Fruit fly (Drosophila melanogaster) whole organism, pupa: ENCODE data around the gene CG43168.

ENCODE experiments used
- CG10348 ChIP-seq: fragments of 200-800 bp; sonication (Bioruptor generic); IDR thresholded peaks from 2 replicates; pipeline ENCODE4 v1.3.6; 2022; ENCODE audit warnings: missing biosample characterization, missing genetic modification characterization
- CG12605 ChIP-seq: fragments of 200-800 bp; sonication (Bioruptor generic); IDR thresholded peaks from 2 replicates; pipeline ENCODE4 v1.3.6; 2022; ENCODE audit warnings: missing biosample characterization, missing genetic modification characterization
- CG13204 ChIP-seq: fragments of 200-800 bp; sonication (Bioruptor generic); optimal IDR thresholded peaks from 2 replicates; lab custom pipeline; 2018; ENCODE audit warnings: missing biosample characterization, mild to moderate bottlenecking, missing genetic modification characterization, moderate library complexity
- CG14655 ChIP-seq: fragments of 200-800 bp; sonication (Bioruptor generic); optimal IDR thresholded peaks from 3 replicates; lab custom pipeline; 2017; ENCODE audit warnings: mild to moderate bottlenecking, missing biosample characterization, missing genetic modification reagents, missing genetic modification characterization
- CG15710 ChIP-seq: fragments of 200-800 bp; sonication (Bioruptor generic); optimal IDR thresholded peaks from 2 replicates; lab custom pipeline; 2018; ENCODE audit warnings: missing biosample characterization, mild to moderate bottlenecking, missing genetic modification characterization, moderate library complexity
- CG17806 ChIP-seq: fragments of 200-800 bp; sonication (Bioruptor generic); optimal IDR thresholded peaks from 2 replicates; lab custom pipeline; 2018; ENCODE audit warnings: missing biosample characterization, mild to moderate bottlenecking, missing genetic modification characterization, moderate library complexity
- CG32121 ChIP-seq: fragments of 200-800 bp; sonication (Bioruptor generic); IDR thresholded peaks from 2 replicates; pipeline ENCODE4 v1.3.6; 2022; ENCODE audit warnings: missing biosample characterization, missing genetic modification characterization
- CG34367 ChIP-seq: fragments of 200-800 bp; sonication (Bioruptor generic); optimal IDR thresholded peaks from 2 replicates; lab custom pipeline; 2018; ENCODE audit warnings: missing biosample characterization, mild to moderate bottlenecking, missing genetic modification characterization
- CG4496 ChIP-seq: fragments of 200-800 bp; sonication (Bioruptor generic); IDR thresholded peaks from 3 replicates; pipeline ENCODE4 v1.3.6; 2022; ENCODE audit warnings: missing biosample characterization, missing genetic modification characterization
- CG8159 ChIP-seq: fragments of 200-800 bp; sonication (Bioruptor generic); optimal IDR thresholded peaks from 3 replicates; lab custom pipeline; 2018; ENCODE audit warnings: missing biosample characterization, mild to moderate bottlenecking, missing genetic modification characterization, moderate library complexity
- CG8301 ChIP-seq: fragments of 200-800 bp; sonication (Bioruptor generic); optimal IDR thresholded peaks from 2 replicates; lab custom pipeline; 2018; ENCODE audit warnings: missing biosample characterization, mild to moderate bottlenecking, missing genetic modification characterization
- CG9948 ChIP-seq: fragments of 200-800 bp; sonication (Bioruptor generic); optimal IDR thresholded peaks from 2 replicates; lab custom pipeline; 2018; ENCODE audit warnings: missing biosample characterization, mild to moderate bottlenecking, missing genetic modification characterization, moderate library complexity
- D1 ChIP-seq: fragments of 200-800 bp; sonication (Bioruptor generic); optimal IDR thresholded peaks from 2 replicates; lab custom pipeline; 2018; ENCODE audit warnings: missing biosample characterization, mild to moderate bottlenecking, missing genetic modification characterization, moderate library complexity
- EcR ChIP-seq: fragments of 200-800 bp; sonication (Bioruptor generic); optimal IDR thresholded peaks from 3 replicates; lab custom pipeline; 2019; ENCODE audit warnings: missing biosample characterization, missing genetic modification characterization, mild to moderate bottlenecking, moderate library complexity, missing genetic modification reagents
- Ets98B ChIP-seq: fragments of 200-800 bp; sonication (Bioruptor generic); IDR thresholded peaks from 2 replicates; pipeline ENCODE4 v1.3.6; 2022; ENCODE audit warnings: missing biosample characterization, missing genetic modification characterization
- Pif1A ChIP-seq: fragments of 200-800 bp; sonication (Bioruptor generic); optimal IDR thresholded peaks from 3 replicates; lab custom pipeline; 2016; ENCODE audit warnings: missing biosample characterization, missing genetic modification characterization
- Pif1B ChIP-seq: fragments of 200-800 bp; sonication (Bioruptor generic); optimal IDR thresholded peaks from 3 replicates; lab custom pipeline; 2016; ENCODE audit warnings: missing biosample characterization, missing genetic modification characterization
- Snoo ChIP-seq: fragments of 200-800 bp; sonication (Bioruptor generic); optimal IDR thresholded peaks from 3 replicates; lab custom pipeline; 2017; ENCODE audit warnings: missing biosample characterization, mild to moderate bottlenecking, missing genetic modification characterization, inconsistent platforms
- fd96Ca ChIP-seq: fragments of 200-800 bp; sonication (Bioruptor generic); IDR thresholded peaks from 3 replicates; pipeline ENCODE4 v1.3.6; 2022; ENCODE audit warnings: missing biosample characterization, missing genetic modification characterization
- gl ChIP-seq: fragments of 200-800 bp; sonication (Bioruptor generic); optimal IDR thresholded peaks from 2 replicates; lab custom pipeline; 2018; ENCODE audit warnings: missing biosample characterization, mild to moderate bottlenecking, missing genetic modification characterization
- rn ChIP-seq: fragments of 200-800 bp; sonication (Bioruptor generic); IDR thresholded peaks from 2 replicates; pipeline ENCODE4 v1.3.6; 2022; ENCODE audit warnings: missing biosample characterization, missing genetic modification characterization

The CG43168 gene

DNA sequence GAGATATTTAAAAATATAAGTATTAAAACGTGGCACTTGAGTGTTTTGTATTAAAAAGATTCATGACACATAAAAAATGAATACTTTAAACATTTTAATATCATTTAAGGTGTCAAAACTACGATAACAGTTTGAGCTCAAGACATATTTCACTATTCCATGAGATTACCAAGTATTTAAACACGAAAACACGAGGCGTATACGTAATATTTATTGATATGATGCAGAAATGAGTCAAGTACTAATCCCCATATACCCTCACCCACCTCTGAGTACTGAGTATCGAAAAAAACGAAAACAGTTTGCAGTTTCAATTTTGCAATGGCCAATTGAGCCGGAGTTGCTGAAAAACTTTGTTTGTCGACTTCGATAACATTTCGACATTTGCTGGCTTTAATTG, 7.5 kb upstream of the CG43168 start:
- no peak for TF ChIP-seq Pif1B (GFP tag; lab: Kevin White, UChicago)
- peak; percentile 7 for TF ChIP-seq Pif1A (GFP tag; lab: Kevin White, UChicago)

DNA sequence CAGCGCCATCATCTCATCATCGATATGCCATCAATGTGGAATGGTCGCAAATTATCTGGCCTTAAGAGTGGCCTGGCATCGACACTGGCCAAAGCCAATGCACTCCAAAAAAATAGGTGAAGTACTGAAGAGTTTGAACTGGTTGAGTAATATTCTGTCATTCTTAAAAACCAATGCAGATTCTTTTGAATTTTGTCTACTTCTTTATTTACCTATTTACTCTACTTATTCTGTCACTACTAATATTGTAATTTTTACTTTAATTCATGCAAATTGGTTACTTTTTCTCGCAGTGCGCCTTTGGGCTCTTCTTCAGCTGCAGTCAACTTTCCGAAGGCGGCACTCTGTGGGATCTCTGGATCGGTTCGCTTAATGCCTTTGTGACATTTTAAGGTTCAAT, 6.6 kb upstream of the CG43168 start:
- TF ChIP-seq CG17806 (tag; lab: Kevin White, UChicago): peak; percentile 48
- no peak for TF ChIP-seq gl (tag; lab: Kevin White, UChicago)
- peak; percentile 32 for TF ChIP-seq CG15710 (tag; lab: Kevin White, UChicago)
- TF ChIP-seq Ets98B (GFP tag; lab: Robert Waterston, UW): no peak
- TF ChIP-seq CG8301 (tag; lab: Kevin White, UChicago): peak; percentile 51
- TF ChIP-seq EcR (GFP tag; lab: Kevin White, UChicago): no peak
- peak; percentile 50 for TF ChIP-seq CG8159 (tag; lab: Kevin White, UChicago)
- TF ChIP-seq D1: no peak
- no peak for TF ChIP-seq CG13204 (GFP tag; lab: Kevin White, UChicago)
- TF ChIP-seq CG9948 (tag; lab: Kevin White, UChicago): peak; percentile 46
- TF ChIP-seq rn (GFP tag; lab: Robert Waterston, UW): no peak
- no peak for TF ChIP-seq fd96Ca (GFP tag; lab: Robert Waterston, UW)
- peak; percentile 53 for TF ChIP-seq CG14655 (GFP tag; lab: Kevin White, UChicago)
- TF ChIP-seq Snoo (tag; lab: Kevin White, UChicago): peak; percentile 34
- no peak for TF ChIP-seq CG32121 (GFP tag; lab: Robert Waterston, UW)
- no peak for TF ChIP-seq CG4496
- TF ChIP-seq CG10348 (GFP tag; lab: Robert Waterston, UW): no peak
- TF ChIP-seq CG12605 (GFP tag; lab: Robert Waterston, UW): no peak
- TF ChIP-seq Pif1A (GFP tag; lab: Kevin White, UChicago): peak; percentile 61
- peak; percentile 36 for TF ChIP-seq Pif1B (GFP tag; lab: Kevin White, UChicago)
- peak; percentile 4 for TF ChIP-seq CG34367 (tag; lab: Kevin White, UChicago)

DNA sequence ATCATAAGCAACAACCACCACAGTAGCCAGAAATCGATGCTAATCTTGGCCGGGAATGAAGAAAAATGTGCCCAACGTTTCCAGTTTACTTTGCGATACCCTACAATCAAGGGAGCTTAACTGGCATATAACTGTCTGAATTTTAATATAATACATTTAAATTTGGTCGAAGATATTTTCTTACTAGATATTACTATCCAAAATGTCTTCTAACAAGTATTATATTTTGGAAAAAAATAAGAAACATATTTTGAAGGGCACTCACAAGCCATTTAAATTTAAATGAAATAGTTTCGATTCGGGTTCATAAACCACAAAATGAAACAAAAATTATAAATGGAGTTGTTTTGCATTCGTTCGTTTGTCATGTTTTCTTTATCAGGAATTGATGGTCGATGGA, 5.3 kb upstream of the CG43168 start:
- TF ChIP-seq EcR (GFP tag; lab: Kevin White, UChicago) (no peak), Pif1A (GFP tag; lab: Kevin White, UChicago) (peak; percentile 36), gl (tag; lab: Kevin White, UChicago) (no peak), CG34367 (tag; lab: Kevin White, UChicago) (no peak), CG10348 (GFP tag; lab: Robert Waterston, UW) (no peak), CG32121 (GFP tag; lab: Robert Waterston, UW) (no peak), fd96Ca (GFP tag; lab: Robert Waterston, UW) (no peak), Ets98B (GFP tag; lab: Robert Waterston, UW) (no peak), CG4496 (no peak), Pif1B (GFP tag; lab: Kevin White, UChicago) (peak; percentile 32), rn (GFP tag; lab: Robert Waterston, UW) (no peak), D1 (no peak), CG8159 (tag; lab: Kevin White, UChicago) (peak; percentile 64), CG15710 (tag; lab: Kevin White, UChicago) (peak; percentile 50), CG14655 (GFP tag; lab: Kevin White, UChicago) (no peak), Snoo (tag; lab: Kevin White, UChicago) (peak; percentile 41), CG12605 (GFP tag; lab: Robert Waterston, UW) (no peak), CG17806 (tag; lab: Kevin White, UChicago) (peak; percentile 54), CG9948 (tag; lab: Kevin White, UChicago) (peak; percentile 42), CG13204 (GFP tag; lab: Kevin White, UChicago) (no peak), CG8301 (tag; lab: Kevin White, UChicago) (no peak)
- TF ChIP-seq, all 21 proteins: peak for 7

DNA sequence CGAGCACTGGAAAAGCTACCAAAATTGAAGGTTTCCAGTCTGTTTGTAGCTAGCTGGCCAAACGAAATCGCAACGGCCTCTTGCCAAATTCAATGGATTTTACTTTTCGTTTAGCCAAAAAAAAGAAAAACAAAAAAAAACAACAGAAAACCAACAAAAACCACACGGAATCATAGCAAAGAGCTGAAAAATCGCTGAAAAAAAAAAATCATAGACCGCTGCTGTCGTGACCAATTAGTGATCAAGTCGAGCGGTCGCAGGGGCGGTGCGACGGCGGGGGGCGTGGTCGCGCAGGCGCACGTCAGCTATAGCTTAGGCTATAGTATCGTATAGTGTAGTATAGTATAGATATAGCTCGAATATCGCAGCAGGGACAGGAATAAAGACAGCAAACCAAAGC, 658 bp upstream of the CG43168 start:
- TF ChIP-seq EcR (GFP tag; lab: Kevin White, UChicago): no peak
- peak; percentile 86 for TF ChIP-seq CG12605 (GFP tag; lab: Robert Waterston, UW)
- peak; percentile 72 for TF ChIP-seq Ets98B (GFP tag; lab: Robert Waterston, UW)
- peak; percentile 79 for TF ChIP-seq CG4496
- peak; percentile 50; the same call in 1 of the 2 replicates for TF ChIP-seq rn (GFP tag; lab: Robert Waterston, UW)
- peak; percentile 61; the same call in 2 of the 3 replicates for TF ChIP-seq fd96Ca (GFP tag; lab: Robert Waterston, UW)
- TF ChIP-seq Pif1B (GFP tag; lab: Kevin White, UChicago): no peak
- TF ChIP-seq CG32121 (GFP tag; lab: Robert Waterston, UW): peak; percentile 87

DNA sequence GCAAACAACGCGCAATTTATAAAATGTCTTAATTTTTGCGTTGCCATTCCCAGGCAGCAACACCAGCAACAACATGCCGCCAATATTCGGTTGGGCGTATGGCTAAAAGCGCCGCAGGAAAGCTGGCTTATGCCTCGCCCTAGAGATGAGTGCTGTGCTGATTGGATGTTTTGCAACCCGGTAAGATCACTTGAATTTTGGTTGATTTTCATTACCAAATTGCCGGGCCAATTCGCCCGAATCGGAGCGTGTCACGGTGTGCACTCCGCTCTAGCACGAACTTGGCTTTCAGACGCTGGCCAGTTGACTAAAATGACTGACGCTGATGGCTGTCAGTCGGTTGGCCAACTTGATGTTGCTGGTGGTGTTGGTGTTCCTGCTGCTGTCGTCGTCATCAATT, 9.8 kb downstream of the CG43168 start:
- TF ChIP-seq CG15710 (tag; lab: Kevin White, UChicago) (peak; percentile 73), CG13204 (GFP tag; lab: Kevin White, UChicago) (peak; percentile 45), Snoo (tag; lab: Kevin White, UChicago) (peak; percentile 29), CG4496 (peak; percentile 85), CG32121 (GFP tag; lab: Robert Waterston, UW) (peak; percentile 69; the same call in 1 of the 2 replicates), gl (tag; lab: Kevin White, UChicago) (peak; percentile 56), CG17806 (tag; lab: Kevin White, UChicago) (peak; percentile 53), CG9948 (tag; lab: Kevin White, UChicago) (peak; percentile 20), CG8301 (tag; lab: Kevin White, UChicago) (no peak), CG14655 (GFP tag; lab: Kevin White, UChicago) (peak; percentile 34), fd96Ca (GFP tag; lab: Robert Waterston, UW) (peak; percentile 68), D1 (no peak), Pif1B (GFP tag; lab: Kevin White, UChicago) (peak; percentile 40), EcR (GFP tag; lab: Kevin White, UChicago) (no peak), CG10348 (GFP tag; lab: Robert Waterston, UW) (no peak), Pif1A (GFP tag; lab: Kevin White, UChicago) (peak; percentile 66), rn (GFP tag; lab: Robert Waterston, UW) (peak; percentile 37; the same call in 1 of the 2 replicates), CG12605 (GFP tag; lab: Robert Waterston, UW) (peak; percentile 31; the same call in 1 of the 2 replicates), CG8159 (tag; lab: Kevin White, UChicago) (peak; percentile 60), Ets98B (GFP tag; lab: Robert Waterston, UW) (peak; percentile 72), CG34367 (tag; lab: Kevin White, UChicago) (peak; percentile 52)
